Worm (Caenorhabditis elegans): Measurements from ENCODE around the gene egas-3.

- no peak for TF ChIP-seq attf-3 (GFP tag; conservative IDR thresholded peaks at IDR 0.05)
- no peak for TF ChIP-seq cebp-1 (GFP tag; IDR thresholded peaks at IDR 0.05)
- TF ChIP-seq cebp-1 (tag; optimal IDR thresholded peaks at IDR 0.05), result no peak
- TF ChIP-seq fkh-3 (tag; optimal IDR thresholded peaks at IDR 0.05), result no peak
- TF ChIP-seq mes-4 (tag; optimal IDR thresholded peaks at IDR 0.05), result no peak
- TF ChIP-seq hlh-12 (tag; optimal IDR thresholded peaks at IDR 0.05), result no peak
- TF ChIP-seq pha-4 (tag; optimal IDR thresholded peaks at IDR 0.05), result no peak
- no peak for TF ChIP-seq nhr-90 (tag; optimal IDR thresholded peaks at IDR 0.05)
- TF ChIP-seq ZK185.1 (tag; optimal IDR thresholded peaks at IDR 0.05; ENCODE audit: poor library complexity, severe bottlenecking), result no peak
- TF ChIP-seq Y67H2A.10 (GFP tag; conservative IDR thresholded peaks at IDR 0.05), result no peak
- TF ChIP-seq ama-1 (optimal IDR thresholded peaks at IDR 0.05), result no peak
- no peak for TF ChIP-seq ama-1 (GFP tag; optimal IDR thresholded peaks at IDR 0.05)
- no peak for TF ChIP-seq snpc-1.3 (tag; optimal IDR thresholded peaks at IDR 0.05; ENCODE audit: insufficient read depth)
Observed at ce11 chrV:18667179-18667578, 31.0 kb upstream of the egas-3 start.
